Worm (Caenorhabditis elegans) whole organism, L1 larva: ENCODE data around the gene nhr-152.

Experiments used
- C04F5.9 ChIP-seq: sonication (generic microtip); optimal IDR thresholded peaks from 2 replicates; lab custom pipeline; 2016; ENCODE audit warnings: missing genetic modification characterization, missing compliant biosample characterization
- C16A3.4 ChIP-seq: fragments of 150-350 bp; optimal IDR thresholded peaks from 2 replicates; lab custom pipeline; 2014; ENCODE audit warnings: missing biosample characterization, missing genetic modification characterization
- F16B12.6 ChIP-seq: fragments of 150-350 bp; optimal IDR thresholded peaks from 2 replicates; lab custom pipeline; 2014; ENCODE audit warnings: missing biosample characterization, missing genetic modification characterization
- Y116A8C.19 ChIP-seq: sonication (generic microtip); optimal IDR thresholded peaks from 2 replicates; lab custom pipeline; 2016; ENCODE audit warnings: missing compliant biosample characterization, missing genetic modification characterization, borderline replicate concordance
- alr-1 ChIP-seq: fragments of 200-800 bp; sonication (Bioruptor generic); optimal IDR thresholded peaks from 2 replicates; lab custom pipeline; 2018; ENCODE audit warnings: borderline replicate concordance, mild to moderate bottlenecking, missing genetic modification characterization, missing compliant biosample characterization
- aly-2 ChIP-seq: fragments of 150-350 bp; optimal IDR thresholded peaks from 2 replicates; lab custom pipeline; 2014; ENCODE audit warnings: missing biosample characterization, missing genetic modification characterization
- ama-1 ChIP-seq: fragments of 150-350 bp; optimal IDR thresholded peaks from 2 replicates; lab custom pipeline; 2014
- blmp-1 ChIP-seq: fragments of 150-350 bp; optimal IDR thresholded peaks from 2 replicates; lab custom pipeline; 2014; ENCODE audit warnings: missing biosample characterization, missing genetic modification characterization
- ceh-8 ChIP-seq: fragments of 200-800 bp; sonication (Bioruptor generic); optimal IDR thresholded peaks from 2 replicates; lab custom pipeline; 2018; ENCODE audit warnings: mild to moderate bottlenecking, missing genetic modification characterization, moderate library complexity, missing compliant biosample characterization
- ces-1 ChIP-seq: fragments of 150-350 bp; optimal IDR thresholded peaks from 2 replicates; lab custom pipeline; 2014; ENCODE audit warnings: missing biosample characterization, missing genetic modification reagents, missing genetic modification characterization
- dpl-1 ChIP-seq, 3 experiments: fragments of 150-350 bp in 2 of 3; sonication (generic microtip) in 1 of 3; optimal IDR thresholded peaks; 2 replicates each; lab custom pipeline; 2014 to 2017; ENCODE audit warnings: missing biosample characterization in 3 of 3, missing genetic modification characterization in 3 of 3, missing genetic modification reagents in 3 of 3
- efl-1 ChIP-seq, 4 experiments: fragments of 150-350 bp; optimal IDR thresholded peaks in 3 of 4; peaks in 1 of 4; 1 replicate in 1 of 4; 2 replicates in 3 of 4; lab custom pipeline; 2014; ENCODE audit warnings: missing biosample characterization in 2 of 4, missing genetic modification characterization in 2 of 4, missing genetic modification reagents in 2 of 4
- efl-3 ChIP-seq: fragments of 200-800 bp; sonication (Bioruptor generic); optimal IDR thresholded peaks from 2 replicates; lab custom pipeline; 2018; ENCODE audit warnings: mild to moderate bottlenecking, missing genetic modification characterization, missing compliant biosample characterization
- egl-13 ChIP-seq: sonication (generic microtip); optimal IDR thresholded peaks from 2 replicates; lab custom pipeline; 2016; ENCODE audit warnings: missing genotype, missing genetic modification reagents, missing genetic modification characterization, missing compliant biosample characterization
- egl-27 ChIP-seq, 2 experiments: fragments of 150-350 bp in 1 of 2; sonication (generic microtip); optimal IDR thresholded peaks; 3 replicates each; lab custom pipeline; 2017 to 2018; ENCODE audit warnings: missing biosample characterization in 2 of 2, missing genetic modification characterization in 2 of 2, missing genetic modification reagents in 2 of 2
- elt-3 ChIP-seq, 6 experiments: fragments of 150-350 bp in 1 of 6; sonication (generic microtip); optimal IDR thresholded peaks; 2 replicates each; lab custom pipeline; 2017 to 2018; ENCODE audit warnings: missing biosample characterization in 6 of 6, missing genetic modification characterization in 6 of 6, inconsistent platforms in 1 of 6
- fkh-10 ChIP-seq: sonication (generic microtip); optimal IDR thresholded peaks from 2 replicates; lab custom pipeline; 2017; ENCODE audit warnings: missing biosample characterization, missing genetic modification reagents, missing genetic modification characterization
- fkh-4 ChIP-seq: sonication (generic microtip); optimal IDR thresholded peaks from 2 replicates; lab custom pipeline; 2016; ENCODE audit warnings: missing compliant biosample characterization, missing genetic modification characterization, borderline replicate concordance
- fos-1 ChIP-seq: fragments of 150-350 bp; optimal IDR thresholded peaks from 2 replicates; lab custom pipeline; 2014; ENCODE audit warnings: missing biosample characterization, missing genetic modification characterization
- grh-1 ChIP-seq: fragments of 200-800 bp; sonication (Bioruptor generic); IDR thresholded peaks from 2 replicates; pipeline ENCODE4 v1.3.6; 2022; ENCODE audit warnings: missing genetic modification reagents, missing genetic modification characterization, missing compliant biosample characterization
- hlh-17 ChIP-seq: fragments of 200-800 bp; sonication (Bioruptor generic); optimal IDR thresholded peaks from 2 replicates; lab custom pipeline; 2018; ENCODE audit warnings: missing genetic modification characterization, mild to moderate bottlenecking, missing compliant biosample characterization, moderate library complexity, borderline replicate concordance
- hlh-4 ChIP-seq: sonication (generic microtip); optimal IDR thresholded peaks from 2 replicates; lab custom pipeline; 2016; ENCODE audit warnings: mild to moderate bottlenecking, missing genetic modification characterization, missing compliant biosample characterization
- hpl-2 ChIP-seq: fragments of 150-350 bp; optimal IDR thresholded peaks from 2 replicates; lab custom pipeline; 2014; ENCODE audit warnings: missing biosample characterization, missing genetic modification reagents, missing genetic modification characterization
- irx-1 ChIP-seq: sonication (generic microtip); optimal IDR thresholded peaks from 2 replicates; lab custom pipeline; 2016; ENCODE audit warnings: missing genetic modification characterization, missing compliant biosample characterization
- jun-1 ChIP-seq: fragments of 150-350 bp; optimal IDR thresholded peaks from 2 replicates; lab custom pipeline; 2014; ENCODE audit warnings: missing biosample characterization, missing genetic modification reagents, missing genetic modification characterization
- lin-14 ChIP-seq: fragments of 200-800 bp; sonication (Bioruptor generic); optimal IDR thresholded peaks from 2 replicates; lab custom pipeline; 2018; ENCODE audit warnings: mild to moderate bottlenecking, missing genetic modification characterization, moderate library complexity, missing compliant biosample characterization
- lin-35 ChIP-seq, 2 experiments: fragments of 150-350 bp; optimal IDR thresholded peaks; 2 replicates each; lab custom pipeline; 2014; ENCODE audit warnings: missing biosample characterization in 2 of 2, missing genetic modification characterization in 2 of 2, missing genetic modification reagents in 2 of 2
- lsy-2 ChIP-seq, 2 experiments: fragments of 150-350 bp; optimal IDR thresholded peaks; 2 replicates each; lab custom pipeline; 2014; ENCODE audit warnings: missing biosample characterization in 2 of 2, missing genetic modification characterization in 2 of 2
- mab-9 ChIP-seq: fragments of 200-800 bp; sonication (Bioruptor generic); IDR thresholded peaks from 2 replicates; pipeline ENCODE4 v1.3.6; 2022; ENCODE audit warnings: missing genetic modification reagents, missing genetic modification characterization, missing compliant biosample characterization
- mef-2 ChIP-seq: fragments of 150-350 bp; optimal IDR thresholded peaks from 2 replicates; lab custom pipeline; 2014; ENCODE audit warnings: missing biosample characterization, missing genetic modification characterization
- nhr-11 ChIP-seq: fragments of 150-350 bp; optimal IDR thresholded peaks from 2 replicates; lab custom pipeline; 2014; ENCODE audit warnings: missing biosample characterization, missing genetic modification characterization
- nhr-19 ChIP-seq: fragments of 200-800 bp; sonication (Bioruptor generic); conservative IDR thresholded peaks from 2 replicates; pipeline ENCODE4 v1.3.6; 2022; ENCODE audit warnings: missing genetic modification characterization, missing compliant biosample characterization
- nhr-237 ChIP-seq: fragments of 150-350 bp; optimal IDR thresholded peaks from 2 replicates; lab custom pipeline; 2014; ENCODE audit warnings: missing biosample characterization, missing genetic modification characterization
- nhr-71 ChIP-seq: sonication (generic microtip); optimal IDR thresholded peaks from 2 replicates; lab custom pipeline; 2016; ENCODE audit warnings: mild to moderate bottlenecking, missing genetic modification characterization, moderate library complexity, missing compliant biosample characterization
- nhr-77 ChIP-seq: fragments of 150-350 bp; optimal IDR thresholded peaks from 2 replicates; lab custom pipeline; 2014; ENCODE audit warnings: missing biosample characterization, missing genetic modification characterization
- nhr-85 ChIP-seq: sonication (generic microtip); peaks from one replicate; lab custom pipeline; 2016; ENCODE audit warnings: missing genetic modification characterization, inconsistent platforms, missing compliant biosample characterization
- nhr-90 ChIP-seq: sonication (generic microtip); optimal IDR thresholded peaks from 2 replicates; lab custom pipeline; 2016; ENCODE audit warnings: mild to moderate bottlenecking, missing genetic modification characterization, missing compliant biosample characterization; ENCODE audit not compliant: poor library complexity
- pag-3 ChIP-seq: sonication (generic microtip); optimal IDR thresholded peaks from 2 replicates; lab custom pipeline; 2017; ENCODE audit warnings: missing genetic modification characterization, mild to moderate bottlenecking, missing compliant biosample characterization, antibody characterized with exemption, borderline replicate concordance; ENCODE audit not compliant: insufficient read depth
- pax-3 ChIP-seq: fragments of 200-800 bp; sonication (Bioruptor generic); optimal IDR thresholded peaks from 2 replicates; lab custom pipeline; 2018; ENCODE audit warnings: mild to moderate bottlenecking, missing genetic modification characterization, moderate library complexity, missing compliant biosample characterization
- skn-1 ChIP-seq: fragments of 150-350 bp; optimal IDR thresholded peaks from 2 replicates; lab custom pipeline; 2014; ENCODE audit warnings: missing biosample characterization, missing genetic modification characterization
- snpc-4 ChIP-seq: fragments of 150-350 bp; optimal IDR thresholded peaks from 2 replicates; lab custom pipeline; 2014; ENCODE audit warnings: missing biosample characterization, missing genetic modification characterization
- snu-23 ChIP-seq: sonication (generic microtip); optimal IDR thresholded peaks from 2 replicates; lab custom pipeline; 2016; ENCODE audit warnings: missing genetic modification characterization, missing compliant biosample characterization
- sptf-1 ChIP-seq: fragments of 150-350 bp; optimal IDR thresholded peaks from 2 replicates; lab custom pipeline; 2014; ENCODE audit warnings: missing biosample characterization, missing genetic modification characterization
- sup-37 ChIP-seq: fragments of 200-800 bp; sonication (Bioruptor generic); optimal IDR thresholded peaks from 2 replicates; lab custom pipeline; 2018; ENCODE audit warnings: mild to moderate bottlenecking, missing genetic modification characterization, missing compliant biosample characterization
- swsn-7 ChIP-seq: sonication (generic microtip); optimal IDR thresholded peaks from 2 replicates; lab custom pipeline; 2016; ENCODE audit warnings: missing genetic modification characterization, missing compliant biosample characterization
- tlp-1 ChIP-seq: fragments of 150-350 bp; optimal IDR thresholded peaks from 2 replicates; lab custom pipeline; 2014; ENCODE audit warnings: missing biosample characterization, missing genetic modification characterization
- unc-130 ChIP-seq: fragments of 150-350 bp; optimal IDR thresholded peaks from 2 replicates; lab custom pipeline; 2017; ENCODE audit warnings: missing biosample characterization, missing genetic modification characterization, inconsistent platforms
- unc-30 ChIP-seq: sonication (generic microtip); optimal IDR thresholded peaks from 2 replicates; lab custom pipeline; 2017; ENCODE audit warnings: missing biosample characterization, missing genetic modification characterization
- unc-62 ChIP-seq: fragments of 150-350 bp; optimal IDR thresholded peaks from 2 replicates; lab custom pipeline; 2014; ENCODE audit warnings: missing biosample characterization, missing genetic modification reagents, missing genetic modification characterization
- unc-98 ChIP-seq: fragments of 200-800 bp; sonication (Bioruptor generic); IDR thresholded peaks from 2 replicates; pipeline ENCODE4 v1.3.6; 2022; ENCODE audit warnings: missing genetic modification characterization, missing compliant biosample characterization
- vab-15 ChIP-seq: sonication (generic microtip); optimal IDR thresholded peaks from 2 replicates; lab custom pipeline; 2017; ENCODE audit warnings: missing genotype, mild to moderate bottlenecking, missing genetic modification characterization, missing compliant biosample characterization
- ztf-11 ChIP-seq, 2 experiments: sonication (generic microtip); optimal IDR thresholded peaks; 2 replicates each; lab custom pipeline; 2016 to 2017; ENCODE audit warnings: missing genetic modification characterization in 2 of 2, missing biosample characterization in 1 of 2, missing compliant biosample characterization in 1 of 2
- ztf-4 ChIP-seq: fragments of 150-350 bp; optimal IDR thresholded peaks from 2 replicates; lab custom pipeline; 2014; ENCODE audit warnings: missing biosample characterization, missing genetic modification characterization

Gene nhr-152

ce11 chrV:7686189-7686588, at the start of gene nhr-152, which contains the start of gene nhr-94:
nhr-152 (plus strand) TSS chrV:7686350.
nhr-94 (minus strand) TSS chrV:7686335.
- TF ChIP-seq hlh-4 (tag; lab: Kevin White, UChicago) (no peak), pax-3 (tag; lab: Kevin White, UChicago) (no peak), C04F5.9 (tag; lab: Kevin White, UChicago) (no peak), sptf-1 (no peak), nhr-85 (tag; lab: Kevin White, UChicago) (peak; percentile 96), unc-30 (no peak), lsy-2 (tag; optimal IDR thresholded peaks at IDR 0.05; lab: Kevin White, UChicago) (peak in 1 of 2 experiments; percentile 35), C16A3.4 (tag; lab: Kevin White, UChicago) (no peak), ceh-8 (no peak), unc-62 (GFP tag; lab: Kevin White, UChicago) (no peak), nhr-71 (tag; lab: Kevin White, UChicago) (peak; percentile 48), nhr-11 (tag; lab: Kevin White, UChicago) (no peak), irx-1 (tag; lab: Kevin White, UChicago) (no peak), sup-37 (GFP tag; lab: Kevin White, UChicago) (no peak), nhr-237 (tag; lab: Kevin White, UChicago) (no peak), snu-23 (GFP tag; lab: Kevin White, UChicago) (peak; percentile 47), unc-98 (GFP tag; lab: Robert Waterston, UW) (no peak), hpl-2 (GFP tag; lab: Kevin White, UChicago) (no peak), fkh-4 (no peak), fkh-10 (GFP tag; lab: Kevin White, UChicago) (no peak), nhr-19 (GFP tag; lab: Robert Waterston, UW) (0 out of 2 replicates have a peak, but pooled peaks have one; percentile 8), swsn-7 (no peak), nhr-90 (tag; lab: Kevin White, UChicago) (no peak), Y116A8C.19 (tag; lab: Kevin White, UChicago) (no peak), blmp-1 (tag; lab: Kevin White, UChicago) (peak; percentile 52), grh-1 (GFP tag; lab: Robert Waterston, UW) (no peak), elt-3 (tag; optimal IDR thresholded peaks at IDR 0.05; lab: Kevin White, UChicago) (peak in 1 of 6 experiments; percentile 17), pag-3 (tag; lab: Kevin White, UChicago) (no peak), ztf-4 (no peak), ces-1 (GFP tag; lab: Kevin White, UChicago) (no peak), ztf-11 (tag; optimal IDR thresholded peaks at IDR 0.05; lab: Kevin White, UChicago) (no peak), mef-2 (tag; lab: Kevin White, UChicago) (no peak), mab-9 (GFP tag; lab: Robert Waterston, UW) (no peak), lin-35 (GFP tag; optimal IDR thresholded peaks at IDR 0.05; lab: Kevin White, UChicago) (peak in 1 of 2 experiments; percentile 60), snpc-4 (no peak), aly-2 (tag; lab: Kevin White, UChicago) (no peak), hlh-17 (GFP tag; lab: Kevin White, UChicago) (no peak), fos-1 (tag; lab: Kevin White, UChicago) (no peak), skn-1 (no peak), dpl-1 (GFP tag; optimal IDR thresholded peaks at IDR 0.05; lab: Kevin White, UChicago) (no peak), jun-1 (tag; lab: Kevin White, UChicago) (no peak), ama-1 (lab: Kevin White, UChicago) (no peak), efl-1 (optimal IDR thresholded peaks at IDR 0.05; lab: Kevin White, UChicago) (no peak), efl-1 (GFP tag; optimal IDR thresholded peaks at IDR 0.05 in 1 of 2; lab: Kevin White, UChicago) (peak in 1 of 2 experiments; percentile 60), egl-27 (tag; optimal IDR thresholded peaks at IDR 0.05; lab: Kevin White, UChicago) (no peak), unc-130 (tag; lab: Kevin White, UChicago) (no peak), lin-14 (peak; percentile 74), efl-3 (no peak), alr-1 (tag; lab: Kevin White, UChicago) (no peak), vab-15 (tag; lab: Kevin White, UChicago) (no peak), tlp-1 (tag; lab: Kevin White, UChicago) (no peak), egl-13 (tag; lab: Kevin White, UChicago) (no peak), nhr-77 (tag; lab: Kevin White, UChicago) (no peak), F16B12.6 (tag; lab: Kevin White, UChicago) (no peak)
